Fruit fly (Drosophila melanogaster): ENCODE results near the gene CG33322.
A peak's percentile ranks its signal among the peaks of the same experiment; 100 is the strongest.

CG33322 gene

DNA sequence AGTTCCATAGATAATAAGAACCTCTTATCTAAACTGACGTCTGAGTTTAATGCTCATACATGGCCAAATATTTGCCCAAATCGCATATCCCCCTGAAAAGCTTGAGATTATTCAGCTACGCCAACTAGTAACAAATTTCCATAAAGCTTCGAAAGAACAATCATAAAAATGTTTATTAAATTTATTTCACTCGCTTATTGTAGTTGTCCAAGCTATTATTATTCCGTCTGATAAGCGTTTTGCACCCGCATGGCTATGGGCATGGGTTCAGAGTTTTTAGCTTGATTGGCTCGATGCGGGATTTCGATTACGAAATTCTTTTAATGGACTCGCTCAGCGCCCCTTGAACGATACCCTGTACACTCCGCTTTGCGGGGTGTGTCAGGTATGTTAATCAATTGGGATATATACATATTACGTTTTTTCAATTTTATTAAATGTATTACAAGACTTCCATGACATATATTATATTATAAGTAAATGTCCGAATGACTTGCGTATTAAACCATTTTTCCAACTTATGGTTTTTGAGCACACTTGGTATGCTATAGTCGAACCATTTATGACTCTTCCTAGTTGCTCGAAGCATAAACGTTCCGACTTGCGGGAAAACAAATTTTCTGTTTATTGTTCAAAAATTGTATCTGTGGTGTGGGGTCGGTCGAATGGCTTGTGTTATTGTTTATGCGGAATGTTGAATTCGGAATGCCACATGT, 10.3 kb downstream of the CG33322 start (continued):
- TF ChIP-seq Elba2 (GFP tag; optimal IDR thresholded peaks at IDR 0.05) (peak; percentile 18), Hr3 (GFP tag; optimal IDR thresholded peaks at IDR 0.05) (peak; percentile 96), her (GFP tag; optimal IDR thresholded peaks at IDR 0.05) (peak; percentile 19), BtbVII (GFP tag; optimal IDR thresholded peaks at IDR 0.05) (peak; percentile 94), gcm (GFP tag; optimal IDR thresholded peaks at IDR 0.05) (peak; percentile 98), sr (GFP tag; IDR thresholded peaks at IDR 0.05) (peak; percentile 71; the same call in 2 of the 3 replicates), CG13775 (GFP tag; optimal IDR thresholded peaks at IDR 0.05) (peak; percentile 94), sim (GFP tag; IDR thresholded peaks at IDR 0.05) (peak; percentile 81), maf-S (GFP tag; optimal IDR thresholded peaks at IDR 0.05) (peak; percentile 76), lbe (GFP tag; optimal IDR thresholded peaks at IDR 0.05) (peak; percentile 18), Sox102F (GFP tag; optimal IDR thresholded peaks at IDR 0.05) (peak; percentile 97), insv (GFP tag; optimal IDR thresholded peaks at IDR 0.05) (peak in 1 of 2 experiments; percentile 54), MBD-R2 (GFP tag; IDR thresholded peaks at IDR 0.05) (peak; percentile 85), CG10462 (GFP tag; optimal IDR thresholded peaks at IDR 0.05) (peak; percentile 87), CG12219 (GFP tag; optimal IDR thresholded peaks at IDR 0.05) (peak; percentile 96), abd-A (tag; optimal IDR thresholded peaks at IDR 0.05) (peak; percentile 92), CG7556 (GFP tag; optimal IDR thresholded peaks at IDR 0.05) (peak; percentile 97), CG7987 (GFP tag; optimal IDR thresholded peaks at IDR 0.05) (peak; percentile 88), CG10979 (tag; optimal IDR thresholded peaks at IDR 0.05) (peak; percentile 94), CG2202 (tag; optimal IDR thresholded peaks at IDR 0.05) (peak; percentile 92), crol (GFP tag; IDR thresholded peaks at IDR 0.05) (peak; percentile 56), crc (GFP tag; optimal IDR thresholded peaks at IDR 0.05) (peak; percentile 55), CG10654 (GFP tag; optimal IDR thresholded peaks at IDR 0.05) (peak; percentile 91), BEAF-32 (GFP tag; optimal IDR thresholded peaks at IDR 0.05) (peak; percentile 7), CG32772 (GFP tag; IDR thresholded peaks at IDR 0.05) (peak; percentile 94), fd102C (GFP tag; optimal IDR thresholded peaks at IDR 0.05) (peak; percentile 65), pfk (GFP tag; optimal IDR thresholded peaks at IDR 0.05) (no peak), ems (GFP tag; optimal IDR thresholded peaks at IDR 0.05) (peak; percentile 86), HLH3B (GFP tag; IDR thresholded peaks at IDR 0.05) (peak; percentile 91), CG17829 (tag; optimal IDR thresholded peaks at IDR 0.05) (peak; percentile 96), Atf6 (GFP tag; IDR thresholded peaks at IDR 0.05) (peak; percentile 98), pita (GFP tag; optimal IDR thresholded peaks at IDR 0.05) (no peak), CG15696 (tag; optimal IDR thresholded peaks at IDR 0.05) (peak; percentile 84), CG2712 (tag; optimal IDR thresholded peaks at IDR 0.05) (peak; percentile 98), NC2α (GFP tag; optimal IDR thresholded peaks at IDR 0.05) (peak; percentile 15), dm (GFP tag; optimal IDR thresholded peaks at IDR 0.05) (peak; percentile 60), Lpt (GFP tag; optimal IDR thresholded peaks at IDR 0.05) (no peak), Taf1 (GFP tag; IDR thresholded peaks at IDR 0.05) (peak; percentile 85), dysf (GFP tag; IDR thresholded peaks at IDR 0.05) (peak; percentile 97), CG30403 (GFP tag; optimal IDR thresholded peaks at IDR 0.05) (peak; percentile 96), nmo (GFP tag; optimal IDR thresholded peaks at IDR 0.05) (peak; percentile 96), CG4820 (GFP tag; optimal IDR thresholded peaks at IDR 0.05) (peak; percentile 90), CG11560 (tag; IDR thresholded peaks at IDR 0.05) (peak; percentile 87), CG17612 (GFP tag; IDR thresholded peaks at IDR 0.05) (peak; percentile 86), prd (optimal IDR thresholded peaks at IDR 0.05) (no peak), prd (GFP tag; IDR thresholded peaks at IDR 0.05) (peak; percentile 96), CG13287 (GFP tag; IDR thresholded peaks at IDR 0.05; ENCODE audit: partially characterized antibody) (peak; percentile 78), CG7271 (tag; optimal IDR thresholded peaks at IDR 0.05) (peak; percentile 67), CG4328 (GFP tag; optimal IDR thresholded peaks at IDR 0.05) (peak; percentile 88), z (GFP tag; IDR thresholded peaks at IDR 0.05) (peak; percentile 61; the same call in 1 of the 3 replicates)

Measured in whole organism, embryonic.